Fruit fly (Drosophila melanogaster): ENCODE measurements around the gene Med.

Med gene

dm6 chr3R:31636501-31636900, 25.7 kb downstream of the Med start (continued):
- TF ChIP-seq vnd (GFP tag; IDR thresholded peaks at IDR 0.05; ENCODE audit: partially characterized antibody) (no peak), ems (GFP tag; optimal IDR thresholded peaks at IDR 0.05) (no peak), CG12219 (GFP tag; optimal IDR thresholded peaks at IDR 0.05) (peak; percentile 17), CG11093 (GFP tag; IDR thresholded peaks at IDR 0.05) (no peak), lbe (GFP tag; optimal IDR thresholded peaks at IDR 0.05) (no peak), CG16815 (GFP tag; optimal IDR thresholded peaks at IDR 0.05) (peak; percentile 14), Dfd (GFP tag; optimal IDR thresholded peaks at IDR 0.05) (no peak), gt (GFP tag; IDR thresholded peaks at IDR 0.05) (no peak), CHES-1-like (GFP tag; optimal IDR thresholded peaks at IDR 0.05) (no peak), seq (GFP tag; IDR thresholded peaks at IDR 0.05) (no peak), Abd-B (GFP tag; optimal IDR thresholded peaks at IDR 0.05) (peak; percentile 2), Scr (GFP tag; IDR thresholded peaks at IDR 0.05; ENCODE audit: partially characterized antibody) (no peak), D19A (tag; optimal IDR thresholded peaks at IDR 0.05) (no peak), pita (GFP tag; optimal IDR thresholded peaks at IDR 0.05) (no peak), CG8765 (GFP tag; IDR thresholded peaks at IDR 0.05) (no peak), dimm (GFP tag; IDR thresholded peaks at IDR 0.05) (no peak), cas (GFP tag; IDR thresholded peaks at IDR 0.05) (no peak), mld (GFP tag; IDR thresholded peaks at IDR 0.05; ENCODE audit: partially characterized antibody) (no peak), CG30403 (GFP tag; optimal IDR thresholded peaks at IDR 0.05) (no peak), CG13775 (GFP tag; optimal IDR thresholded peaks at IDR 0.05) (peak; percentile 14), CG31365 (tag; optimal IDR thresholded peaks at IDR 0.05) (no peak), inv (GFP tag; IDR thresholded peaks at IDR 0.05; ENCODE audit: partially characterized antibody) (no peak), prd (optimal IDR thresholded peaks at IDR 0.05) (no peak), prd (GFP tag; IDR thresholded peaks at IDR 0.05) (peak; percentile 55; the same call in 1 of the 3 replicates), CG16779 (GFP tag; IDR thresholded peaks at IDR 0.05) (no peak), Dbx (GFP tag; IDR thresholded peaks at IDR 0.05) (peak; percentile 41; the same call in 1 of the 3 replicates), CG1647 (GFP tag; optimal IDR thresholded peaks at IDR 0.05) (peak; percentile 3), CG12236 (GFP tag; optimal IDR thresholded peaks at IDR 0.05) (no peak), dmrt11E (tag; optimal IDR thresholded peaks at IDR 0.05) (peak; percentile 4), Taf1 (GFP tag; IDR thresholded peaks at IDR 0.05) (no peak), Hey (tag; optimal IDR thresholded peaks at IDR 0.05) (no peak), fd64A (GFP tag; optimal IDR thresholded peaks at IDR 0.05) (no peak), CG15514 (GFP tag; optimal IDR thresholded peaks at IDR 0.05) (peak; percentile 41), fd102C (GFP tag; optimal IDR thresholded peaks at IDR 0.05) (no peak), hth (optimal IDR thresholded peaks at IDR 0.05) (no peak), kah (GFP tag; optimal IDR thresholded peaks at IDR 0.05) (no peak), Atf6 (GFP tag; IDR thresholded peaks at IDR 0.05) (peak; percentile 36; the same call in 1 of the 2 replicates), sna (GFP tag; IDR thresholded peaks at IDR 0.05; ENCODE audit: partially characterized antibody) (no peak), Eip74EF (GFP tag; optimal IDR thresholded peaks at IDR 0.05) (no peak), stwl (tag; optimal IDR thresholded peaks at IDR 0.05) (no peak), slp2 (GFP tag; optimal IDR thresholded peaks at IDR 0.05) (no peak), CG1529 (GFP tag; optimal IDR thresholded peaks at IDR 0.05) (no peak), CG6654 (GFP tag; optimal IDR thresholded peaks at IDR 0.05) (no peak), CG17912 (GFP tag; optimal IDR thresholded peaks at IDR 0.05) (no peak), grn (GFP tag; optimal IDR thresholded peaks at IDR 0.05) (no peak), CG4424 (GFP tag; optimal IDR thresholded peaks at IDR 0.05) (no peak), CG42726 (GFP tag; IDR thresholded peaks at IDR 0.05; ENCODE audit: partially characterized antibody) (no peak), Rfx (GFP tag; IDR thresholded peaks at IDR 0.05) (peak; percentile 42), ase (GFP tag; IDR thresholded peaks at IDR 0.05) (no peak), H15 (GFP tag; IDR thresholded peaks at IDR 0.05) (no peak), CG8290 (GFP tag; optimal IDR thresholded peaks at IDR 0.05) (no peak), CG8290 (tag; optimal IDR thresholded peaks at IDR 0.05) (peak in 1 of 2 experiments; percentile 69)
